Fruit fly (Drosophila melanogaster): ENCODE measurements around the gene TfIIB.

The TfIIB gene

dm6 chr2L:10468388-10468787, 37.2 kb downstream of the TfIIB start (continued):
- peak in 1 of 2 experiments; percentile 49 for TF ChIP-seq Pdp1 (GFP tag; optimal IDR thresholded peaks at IDR 0.05)
- no peak for TF ChIP-seq CG7963 (GFP tag; IDR thresholded peaks at IDR 0.05; ENCODE audit: partially characterized antibody)
- TF ChIP-seq E2f2 (GFP tag; IDR thresholded peaks at IDR 0.05) = peak; percentile 31; the same call in 1 of the 2 replicates
- TF ChIP-seq CG4730 (GFP tag; IDR thresholded peaks at IDR 0.05) = peak; percentile 38; the same call in 1 of the 2 replicates
- 0 out of 2 replicates have a peak, but pooled peaks have one; percentile 46 for TF ChIP-seq gsb (GFP tag; IDR thresholded peaks at IDR 0.05)
- no peak for TF ChIP-seq CG4360 (GFP tag; IDR thresholded peaks at IDR 0.05)
- TF ChIP-seq CG3726 (GFP tag; IDR thresholded peaks at IDR 0.05) = no peak
- no peak for TF ChIP-seq danr (GFP tag; IDR thresholded peaks at IDR 0.05)
- TF ChIP-seq Ptx1 (GFP tag; IDR thresholded peaks at IDR 0.05) = peak; percentile 76
- no peak for TF ChIP-seq HLHmδ (GFP tag; optimal IDR thresholded peaks at IDR 0.05)
- no peak for TF ChIP-seq zen (tag; optimal IDR thresholded peaks at IDR 0.05)
- no peak for TF ChIP-seq CG7271 (tag; optimal IDR thresholded peaks at IDR 0.05)
- peak; percentile 8 for TF ChIP-seq CG8944 (GFP tag; optimal IDR thresholded peaks at IDR 0.05)
- no peak for TF ChIP-seq jumu (GFP tag; optimal IDR thresholded peaks at IDR 0.05)
- peak; percentile 40 for TF ChIP-seq CG10366 (GFP tag; IDR thresholded peaks at IDR 0.05)
- peak; percentile 64 for TF ChIP-seq Xrp1 (GFP tag; IDR thresholded peaks at IDR 0.05)
- no peak for TF ChIP-seq NK7.1 (GFP tag; optimal IDR thresholded peaks at IDR 0.05)
- peak; percentile 32 for TF ChIP-seq CG6765 (GFP tag; optimal IDR thresholded peaks at IDR 0.05)
- peak; percentile 57 for TF ChIP-seq zf30C (GFP tag; optimal IDR thresholded peaks at IDR 0.05)
- TF ChIP-seq CG15011 (GFP tag; optimal IDR thresholded peaks at IDR 0.05) = no peak
- TF ChIP-seq CG2712 (tag; optimal IDR thresholded peaks at IDR 0.05) = peak; percentile 70
- no peak for TF ChIP-seq Dip3 (GFP tag; optimal IDR thresholded peaks at IDR 0.05)
- no peak for TF ChIP-seq yki (optimal IDR thresholded peaks at IDR 0.05)
- no peak for TF ChIP-seq CG34376 (GFP tag; optimal IDR thresholded peaks at IDR 0.05)
- TF ChIP-seq CG1529 (GFP tag; optimal IDR thresholded peaks at IDR 0.05) = no peak
- TF ChIP-seq CG9797 (GFP tag; optimal IDR thresholded peaks at IDR 0.05) = no peak
- no peak for TF ChIP-seq CTCF (GFP tag; optimal IDR thresholded peaks at IDR 0.05)
- TF ChIP-seq dmrt11E (tag; optimal IDR thresholded peaks at IDR 0.05) = no peak
- TF ChIP-seq tgo (GFP tag; IDR thresholded peaks at IDR 0.05) = peak; percentile 72; the same call in 2 of the 3 replicates
- TF ChIP-seq CG10959 (GFP tag; IDR thresholded peaks at IDR 0.05) = no peak
- TF ChIP-seq CG18764 (GFP tag; optimal IDR thresholded peaks at IDR 0.05) = no peak
- TF ChIP-seq Myb (GFP tag; optimal IDR thresholded peaks at IDR 0.05) = peak; percentile 8
- peak; percentile 49 for TF ChIP-seq ATbp (GFP tag; optimal IDR thresholded peaks at IDR 0.05)
- no peak for TF ChIP-seq Usf (GFP tag; optimal IDR thresholded peaks at IDR 0.05)
- TF ChIP-seq en (GFP tag; optimal IDR thresholded peaks at IDR 0.05) = no peak
- TF ChIP-seq CG2116 (GFP tag; optimal IDR thresholded peaks at IDR 0.05) = no peak
- peak; percentile 70 for TF ChIP-seq dmrt99B (tag; optimal IDR thresholded peaks at IDR 0.05)
- TF ChIP-seq Kr (GFP tag; optimal IDR thresholded peaks at IDR 0.05) = no peak
- TF ChIP-seq NfI (GFP tag; optimal IDR thresholded peaks at IDR 0.05) = peak; percentile 63
- TF ChIP-seq CG11398 (GFP tag; optimal IDR thresholded peaks at IDR 0.05) = no peak
- peak; percentile 69 for TF ChIP-seq gem (tag; optimal IDR thresholded peaks at IDR 0.05)
- no peak for TF ChIP-seq grn (GFP tag; optimal IDR thresholded peaks at IDR 0.05)
- TF ChIP-seq zen2 (GFP tag; IDR thresholded peaks at IDR 0.05; ENCODE audit: partially characterized antibody) = no peak
- peak; percentile 61 for TF ChIP-seq HHEX (GFP tag; optimal IDR thresholded peaks at IDR 0.05)
- no peak for TF ChIP-seq Doc2 (GFP tag; IDR thresholded peaks at IDR 0.05)
- no peak for TF ChIP-seq CG11093 (GFP tag; IDR thresholded peaks at IDR 0.05)
- no peak for TF ChIP-seq h (optimal IDR thresholded peaks at IDR 0.05)
- peak; percentile 42 for TF ChIP-seq CG8924 (tag; optimal IDR thresholded peaks at IDR 0.05)
- peak; percentile 56; the same call in 1 of the 2 replicates for TF ChIP-seq dati (GFP tag; IDR thresholded peaks at IDR 0.05)
- peak; percentile 13 for TF ChIP-seq Vsx1 (GFP tag; optimal IDR thresholded peaks at IDR 0.05)
- peak; percentile 77 for TF ChIP-seq CG2678 (tag; optimal IDR thresholded peaks at IDR 0.05)
- TF ChIP-seq CG2875 (GFP tag; optimal IDR thresholded peaks at IDR 0.05) = peak; percentile 24
- no peak for TF ChIP-seq cg (GFP tag; optimal IDR thresholded peaks at IDR 0.05)
